Worm (Caenorhabditis elegans) whole organism, L3 larva: ENCODE results near the gene C35D10.12.

Experiments used
- R02D3.7 ChIP-seq: fragments of 150-350 bp; optimal IDR thresholded peaks from 2 replicates; lab custom pipeline; 2014; ENCODE audit warnings: missing biosample characterization, missing genetic modification characterization
- ZK546.5 ChIP-seq: sonication (generic microtip); optimal IDR thresholded peaks from 2 replicates; lab custom pipeline; 2017; ENCODE audit warnings: missing biosample characterization, missing genetic modification characterization
- aly-2 ChIP-seq: fragments of 150-350 bp; optimal IDR thresholded peaks from 2 replicates; lab custom pipeline; 2014; ENCODE audit warnings: missing biosample characterization, missing genetic modification characterization
- ama-1 ChIP-seq: fragments of 150-350 bp; optimal IDR thresholded peaks from 2 replicates; lab custom pipeline; 2018
- ceh-16 ChIP-seq: sonication (generic microtip); optimal IDR thresholded peaks from 2 replicates; lab custom pipeline; 2017; ENCODE audit warnings: missing biosample characterization, missing genetic modification characterization
- ceh-28 ChIP-seq: fragments of 150-350 bp; optimal IDR thresholded peaks from 2 replicates; lab custom pipeline; 2014; ENCODE audit warnings: missing biosample characterization, missing genetic modification reagents, missing genetic modification characterization
- ceh-82 ChIP-seq: fragments of 150-350 bp; optimal IDR thresholded peaks from 2 replicates; lab custom pipeline; 2014; ENCODE audit warnings: missing biosample characterization, missing genetic modification characterization
- ceh-9 ChIP-seq: sonication (generic microtip); optimal IDR thresholded peaks from 2 replicates; lab custom pipeline; 2018; ENCODE audit warnings: missing biosample characterization, missing genetic modification characterization
- egl-27 ChIP-seq: sonication (generic microtip); optimal IDR thresholded peaks from 4 replicates; lab custom pipeline; 2017; ENCODE audit warnings: missing biosample characterization, missing genetic modification reagents, missing genetic modification characterization
- egl-5 ChIP-seq: fragments of 150-350 bp; optimal IDR thresholded peaks from 2 replicates; lab custom pipeline; 2017; ENCODE audit warnings: missing biosample characterization, missing genetic modification reagents, missing genetic modification characterization, inconsistent platforms
- elt-2 ChIP-seq: sonication (generic microtip); optimal IDR thresholded peaks from 2 replicates; lab custom pipeline; 2016; ENCODE audit warnings: missing genetic modification reagents, mild to moderate bottlenecking, missing genetic modification characterization, missing compliant biosample characterization
- elt-3 ChIP-seq, 3 experiments: fragments of 150-350 bp in 1 of 3; sonication (generic microtip) in 2 of 3; optimal IDR thresholded peaks; 2 replicates in 2 of 3; 4 replicates in 1 of 3; lab custom pipeline; 2014 to 2017; ENCODE audit warnings: missing biosample characterization in 3 of 3, missing genetic modification characterization in 3 of 3
- fkh-2 ChIP-seq: fragments of 150-350 bp; optimal IDR thresholded peaks from 2 replicates; lab custom pipeline; 2014; ENCODE audit warnings: missing biosample characterization, missing genetic modification reagents, missing genetic modification characterization
- fos-1 ChIP-seq: fragments of 150-350 bp; optimal IDR thresholded peaks from 2 replicates; lab custom pipeline; 2014; ENCODE audit warnings: missing biosample characterization, missing genetic modification characterization
- hmg-11 ChIP-seq: sonication (generic microtip); optimal IDR thresholded peaks from 2 replicates; lab custom pipeline; 2016; ENCODE audit warnings: missing genetic modification characterization, missing compliant biosample characterization
- jun-1 ChIP-seq: fragments of 150-350 bp; optimal IDR thresholded peaks from 2 replicates; lab custom pipeline; 2014; ENCODE audit warnings: missing biosample characterization, missing genetic modification reagents, missing genetic modification characterization
- lin-15B ChIP-seq: fragments of 150-350 bp; optimal IDR thresholded peaks from 2 replicates; lab custom pipeline; 2014; ENCODE audit warnings: missing biosample characterization, missing genetic modification characterization
- lin-39 ChIP-seq: fragments of 150-350 bp; optimal IDR thresholded peaks from 2 replicates; lab custom pipeline; 2018; ENCODE audit warnings: missing biosample characterization, missing genetic modification reagents, missing genetic modification characterization
- lsy-12 ChIP-seq: sonication (generic microtip); optimal IDR thresholded peaks from 2 replicates; lab custom pipeline; 2016; ENCODE audit warnings: mild to moderate bottlenecking, missing genetic modification characterization, missing compliant biosample characterization
- mml-1 ChIP-seq: fragments of 150-350 bp; sonication (generic microtip); optimal IDR thresholded peaks from 3 replicates; lab custom pipeline; 2014; ENCODE audit warnings: missing biosample characterization, missing genetic modification characterization
- nfya-1 ChIP-seq: sonication (generic microtip); optimal IDR thresholded peaks from 2 replicates; lab custom pipeline; 2017; ENCODE audit warnings: missing genetic modification characterization, mild to moderate bottlenecking, missing compliant biosample characterization, antibody characterized with exemption, moderate library complexity; ENCODE audit not compliant: insufficient read depth
- nhr-11 ChIP-seq: fragments of 150-350 bp; optimal IDR thresholded peaks from 2 replicates; lab custom pipeline; 2014; ENCODE audit warnings: missing biosample characterization, missing genetic modification characterization
- nhr-12 ChIP-seq: fragments of 150-350 bp; optimal IDR thresholded peaks from 2 replicates; lab custom pipeline; 2014; ENCODE audit warnings: missing biosample characterization, missing genetic modification characterization
- nhr-23 ChIP-seq: fragments of 150-350 bp; optimal IDR thresholded peaks from 2 replicates; lab custom pipeline; 2014; ENCODE audit warnings: missing biosample characterization, missing genetic modification reagents, missing genetic modification characterization
- nhr-237 ChIP-seq: fragments of 150-350 bp; optimal IDR thresholded peaks from 2 replicates; lab custom pipeline; 2014; ENCODE audit warnings: missing biosample characterization, missing genetic modification characterization
- nhr-25 ChIP-seq: sonication (generic microtip); optimal IDR thresholded peaks from 2 replicates; lab custom pipeline; 2017; ENCODE audit warnings: missing biosample characterization, missing genetic modification characterization
- nhr-28 ChIP-seq: fragments of 150-350 bp; optimal IDR thresholded peaks from 2 replicates; lab custom pipeline; 2014; ENCODE audit warnings: missing biosample characterization, missing genetic modification characterization
- nhr-67 ChIP-seq: fragments of 150-350 bp; optimal IDR thresholded peaks from 2 replicates; lab custom pipeline; 2014; ENCODE audit warnings: missing biosample characterization, missing genetic modification characterization
- nhr-77 ChIP-seq: fragments of 150-350 bp; optimal IDR thresholded peaks from 2 replicates; lab custom pipeline; 2014; ENCODE audit warnings: missing biosample characterization, missing genetic modification characterization
- pha-4 ChIP-seq: fragments of 150-350 bp; optimal IDR thresholded peaks from 2 replicates; lab custom pipeline; 2014; ENCODE audit warnings: missing biosample characterization, missing genetic modification reagents, missing genetic modification characterization
- pqm-1 ChIP-seq: fragments of 150-350 bp; optimal IDR thresholded peaks from 2 replicates; lab custom pipeline; 2017; ENCODE audit warnings: missing biosample characterization, missing genetic modification characterization, inconsistent platforms
- skn-1 ChIP-seq: fragments of 150-350 bp; optimal IDR thresholded peaks from 2 replicates; lab custom pipeline; 2014; ENCODE audit warnings: missing biosample characterization, missing genetic modification characterization
- snpc-4 ChIP-seq: fragments of 150-350 bp; optimal IDR thresholded peaks from 2 replicates; lab custom pipeline; 2014; ENCODE audit warnings: missing biosample characterization, missing genetic modification characterization
- unc-39 ChIP-seq: sonication (generic microtip); optimal IDR thresholded peaks from 4 replicates; lab custom pipeline; 2017; ENCODE audit warnings: missing biosample characterization, missing genetic modification characterization
- unc-62 ChIP-seq: fragments of 150-350 bp; sonication (generic microtip); optimal IDR thresholded peaks from 4 replicates; lab custom pipeline; 2014; ENCODE audit warnings: missing biosample characterization, missing genetic modification reagents, missing genetic modification characterization
- ztf-11 ChIP-seq: fragments of 150-350 bp; optimal IDR thresholded peaks from 2 replicates; lab custom pipeline; 2014; ENCODE audit warnings: missing biosample characterization, missing genetic modification characterization

Gene C35D10.12

DNA sequence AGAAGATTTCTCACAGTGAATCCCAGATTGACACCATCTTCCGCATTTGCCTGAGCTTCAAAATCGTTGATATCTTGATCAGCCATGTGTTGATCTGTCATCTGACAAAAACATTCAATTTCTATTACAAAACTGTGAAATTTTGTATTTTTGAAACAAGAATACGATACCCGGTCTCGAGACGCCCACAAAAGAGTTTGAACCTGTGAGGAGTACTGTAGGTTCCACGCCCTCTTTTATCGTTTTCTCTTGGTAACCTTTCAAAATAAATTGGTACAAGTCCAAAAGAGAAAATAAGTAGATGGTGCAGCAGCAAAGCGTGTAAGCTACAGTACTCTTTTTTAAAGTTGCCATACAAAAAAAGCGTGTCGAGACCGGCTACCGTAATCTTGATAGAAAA, 35.4 kb upstream of the C35D10.12 start, which contains the start of gene F26F4.12:
F26F4.12 (minus strand) TSS at position 101 of the 400 bp plus-strand sequence.
- TF ChIP-seq jun-1 (no peak), nhr-11 (tag; lab: Kevin White, UChicago) (no peak), nhr-25 (tag; lab: Kevin White, UChicago) (no peak), nhr-28 (tag; lab: Kevin White, UChicago) (no peak), nhr-23 (tag; lab: Kevin White, UChicago) (no peak), ceh-16 (no peak), mml-1 (no peak), nhr-67 (tag; lab: Kevin White, UChicago) (no peak), lsy-12 (tag; lab: Kevin White, UChicago) (no peak), ZK546.5 (tag; lab: Kevin White, UChicago) (no peak), ztf-11 (no peak)

DNA sequence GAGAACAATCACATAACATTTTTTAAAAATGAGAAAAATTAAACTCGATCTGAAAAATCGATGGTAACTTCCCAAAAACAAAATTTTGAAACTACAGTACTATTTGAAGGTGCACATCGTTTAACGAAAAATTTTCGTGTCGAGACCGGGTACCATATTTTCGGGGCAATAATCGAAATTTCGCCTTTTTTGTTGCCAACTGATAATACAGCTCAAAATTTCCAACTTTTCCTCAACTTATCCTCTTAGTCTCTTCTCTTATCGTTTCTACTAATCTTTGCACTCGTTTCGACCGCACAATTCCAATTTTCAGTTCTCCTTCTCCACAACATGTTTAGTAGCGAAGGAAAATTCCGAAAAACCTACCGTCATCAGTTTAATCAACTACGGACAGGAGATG, 32.3 kb upstream of the C35D10.12 start, which contains the start of gene rom-1:
rom-1 (plus strand) TSS at position 301 of the 400 bp plus-strand sequence.
- no peak for TF ChIP-seq unc-62 (GFP tag; lab: Kevin White, UChicago)
- TF ChIP-seq skn-1 (tag; lab: Kevin White, UChicago): no peak
- TF ChIP-seq elt-3 (tag; optimal IDR thresholded peaks at IDR 0.05; lab: Kevin White, UChicago): no peak
- TF ChIP-seq ceh-9 (tag; lab: Kevin White, UChicago): no peak
- TF ChIP-seq R02D3.7 (tag; lab: Kevin White, UChicago): no peak
- no peak for TF ChIP-seq mml-1
- TF ChIP-seq nfya-1: no peak
- no peak for TF ChIP-seq elt-2 (tag; lab: Kevin White, UChicago)

DNA sequence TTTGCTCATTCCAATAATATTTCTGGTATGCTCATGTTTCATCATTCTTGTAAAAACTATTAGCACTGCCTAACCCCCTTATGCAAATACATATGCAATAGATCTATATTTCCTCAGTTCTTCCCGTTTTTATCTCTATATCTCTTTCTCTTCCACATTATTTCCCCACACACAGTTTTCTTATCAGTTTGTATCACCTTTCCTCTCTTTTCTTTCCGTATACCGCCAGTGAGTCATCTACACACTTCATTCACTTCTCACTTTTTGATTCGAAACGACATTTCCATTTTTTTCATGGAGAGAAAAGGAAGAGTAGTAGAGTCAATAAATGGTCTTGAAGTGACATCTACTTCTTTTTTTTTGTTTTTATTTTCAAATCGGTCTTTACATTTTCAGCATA, 31.8 kb upstream of the C35D10.12 start:
- no peak for TF ChIP-seq egl-27 (tag; lab: Kevin White, UChicago)
- peak; percentile 26 for TF ChIP-seq snpc-4 (tag; lab: Kevin White, UChicago)
- peak in 1 of 3 experiments; percentile 40 for TF ChIP-seq elt-3 (tag; optimal IDR thresholded peaks at IDR 0.05; lab: Kevin White, UChicago)
- peak; percentile 44 for TF ChIP-seq jun-1
- TF ChIP-seq pha-4 (tag; lab: Kevin White, UChicago): peak; percentile 24
- peak; percentile 2 for TF ChIP-seq pqm-1 (tag; lab: Kevin White, UChicago)
- peak; percentile 64 for TF ChIP-seq elt-2 (tag; lab: Kevin White, UChicago)
- TF ChIP-seq ceh-28 (tag; lab: Kevin White, UChicago): no peak

DNA sequence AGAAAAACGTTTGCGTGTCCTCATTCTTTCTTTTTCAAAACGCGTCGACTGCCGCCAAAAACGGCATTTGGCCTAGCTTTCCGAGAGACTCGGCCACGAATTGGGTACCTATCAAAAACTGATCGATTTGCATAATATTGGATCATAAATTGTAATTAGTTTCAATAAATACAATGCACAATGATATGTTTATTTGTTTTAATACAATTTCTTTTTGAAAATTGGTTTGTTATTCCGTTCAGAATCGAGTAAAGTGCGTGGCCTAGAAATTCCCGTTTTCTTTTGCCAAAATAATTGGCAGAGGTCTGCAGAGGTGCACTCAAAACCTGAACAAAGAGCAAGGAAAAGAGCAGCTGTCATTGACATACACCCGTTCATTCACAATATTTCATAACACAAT, 30.8 kb upstream of the C35D10.12 start, which contains the start of gene F26F4.8:
F26F4.8 (minus strand) TSS at position 69 of the 400 bp plus-strand sequence.
- TF ChIP-seq pha-4 (tag; lab: Kevin White, UChicago) (peak; percentile 14), lin-39 (no peak), nfya-1 (peak; percentile 52), nhr-67 (tag; lab: Kevin White, UChicago) (no peak), unc-39 (no peak), fkh-2 (no peak), nhr-23 (tag; lab: Kevin White, UChicago) (no peak), lsy-12 (tag; lab: Kevin White, UChicago) (no peak), nhr-11 (tag; lab: Kevin White, UChicago) (no peak), aly-2 (tag; lab: Kevin White, UChicago) (no peak), nhr-12 (tag; lab: Kevin White, UChicago) (no peak), fos-1 (no peak), lin-15B (tag; lab: Kevin White, UChicago) (peak; percentile 42), egl-5 (tag; lab: Kevin White, UChicago) (no peak), ama-1 (no peak), snpc-4 (tag; lab: Kevin White, UChicago) (no peak)

DNA sequence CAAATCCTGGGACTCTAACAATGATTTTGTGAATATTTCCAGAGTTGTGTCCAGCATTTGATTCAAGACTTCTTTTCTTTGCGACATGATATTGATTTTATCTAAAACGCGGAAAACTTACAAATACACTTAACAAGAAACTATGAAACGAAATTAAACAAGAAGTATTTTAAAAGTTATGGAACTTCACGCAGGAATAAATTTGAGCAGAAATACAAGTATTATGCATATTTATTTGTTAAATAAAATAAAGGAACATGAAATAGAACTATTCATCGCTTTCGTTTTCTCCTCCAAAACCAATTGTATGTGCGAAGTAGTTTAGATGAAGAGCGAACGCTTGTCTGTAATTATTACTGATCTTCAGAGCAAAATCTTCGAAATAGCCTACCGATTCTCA, 29.2 kb upstream of the C35D10.12 start, which contains the start of gene kbp-2:
kbp-2 (minus strand) TSS at position 101 of the 400 bp plus-strand sequence.
- TF ChIP-seq nhr-28 (tag; lab: Kevin White, UChicago): no peak
- no peak for TF ChIP-seq nhr-77 (tag; lab: Kevin White, UChicago)
- no peak for TF ChIP-seq ceh-82 (tag; lab: Kevin White, UChicago)
- no peak for TF ChIP-seq nhr-237 (tag; lab: Kevin White, UChicago)
- no peak for TF ChIP-seq ZK546.5 (tag; lab: Kevin White, UChicago)
- TF ChIP-seq aly-2 (tag; lab: Kevin White, UChicago): no peak
- no peak for TF ChIP-seq unc-62 (GFP tag; lab: Kevin White, UChicago)
- TF ChIP-seq snpc-4 (tag; lab: Kevin White, UChicago): no peak
- TF ChIP-seq hmg-11 (tag; lab: Kevin White, UChicago): no peak
- no peak for TF ChIP-seq pqm-1 (tag; lab: Kevin White, UChicago)
